Fruit fly (Drosophila melanogaster): ENCODE data around the gene Zw10.

Gene Zw10

DNA sequence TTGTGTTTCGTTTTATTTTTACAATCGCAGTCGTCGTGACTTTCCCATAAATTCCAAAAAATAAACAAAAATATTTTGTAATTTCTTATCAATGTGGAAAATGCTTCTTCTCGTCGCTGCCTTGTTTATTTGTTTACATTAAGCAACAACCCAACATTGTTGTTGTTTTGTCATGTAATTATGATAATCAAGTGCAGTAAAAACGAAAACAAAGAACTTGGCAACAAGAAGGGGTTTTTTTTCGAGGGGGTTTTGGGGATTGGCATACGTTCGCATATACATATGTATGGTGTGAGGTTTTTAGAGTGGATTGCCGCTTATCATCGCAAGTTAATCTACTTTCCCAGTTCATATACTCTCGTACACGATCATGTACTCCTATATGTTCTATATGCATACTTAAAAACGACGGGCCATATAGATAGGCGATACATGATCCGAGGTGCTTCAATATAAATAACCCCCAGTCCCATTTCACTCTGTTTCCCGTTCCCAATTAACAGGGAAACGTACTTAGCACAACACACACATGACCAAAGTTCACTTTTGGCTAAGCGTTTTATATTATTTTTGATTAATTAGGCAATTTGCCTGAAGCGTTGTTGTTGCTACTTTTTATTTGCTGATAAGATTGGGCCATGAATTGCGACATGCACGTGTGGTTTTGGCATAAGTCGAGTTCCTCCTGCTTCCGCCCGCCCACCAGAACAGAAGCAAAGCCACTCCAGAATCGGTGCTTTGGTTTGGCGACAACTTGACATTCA lies 49.7 kb downstream of the Zw10 start (continued):
- TF ChIP-seq HmgZ (tag; optimal IDR thresholded peaks at IDR 0.05) = peak; percentile 29
- peak; percentile 90 for TF ChIP-seq cwo (GFP tag; optimal IDR thresholded peaks at IDR 0.05)
- TF ChIP-seq CG9932 (GFP tag; IDR thresholded peaks at IDR 0.05) = no peak
- TF ChIP-seq CG11723 (GFP tag; optimal IDR thresholded peaks at IDR 0.05) = peak; percentile 23
- TF ChIP-seq Blimp-1 (GFP tag; optimal IDR thresholded peaks at IDR 0.05) = peak; percentile 23
- peak; percentile 9 for TF ChIP-seq nau (GFP tag; optimal IDR thresholded peaks at IDR 0.05)
- TF ChIP-seq Sox100B (GFP tag; optimal IDR thresholded peaks at IDR 0.05) = peak; percentile 11
- TF ChIP-seq CG4707 (GFP tag; optimal IDR thresholded peaks at IDR 0.05) = peak; percentile 27
- no peak for TF ChIP-seq Awh (GFP tag; IDR thresholded peaks at IDR 0.05)
- TF ChIP-seq CG13624 (GFP tag; optimal IDR thresholded peaks at IDR 0.05) = no peak
- peak; percentile 38 for TF ChIP-seq CG12071 (GFP tag; optimal IDR thresholded peaks at IDR 0.05)
- peak; percentile 35 for TF ChIP-seq CG3407 (GFP tag; optimal IDR thresholded peaks at IDR 0.05)
- peak; percentile 0 for TF ChIP-seq CG12769 (tag; optimal IDR thresholded peaks at IDR 0.05)
- peak; percentile 44 for TF ChIP-seq CG17568 (GFP tag; optimal IDR thresholded peaks at IDR 0.05)
- TF ChIP-seq CG6272 (GFP tag; IDR thresholded peaks at IDR 0.05) = no peak
- no peak for TF ChIP-seq hbn (GFP tag; IDR thresholded peaks at IDR 0.05; ENCODE audit: partially characterized antibody)
- no peak for TF ChIP-seq H15 (GFP tag; IDR thresholded peaks at IDR 0.05)
- peak; percentile 28 for TF ChIP-seq lab (GFP tag; optimal IDR thresholded peaks at IDR 0.05)
- peak; percentile 2 for TF ChIP-seq CG17912 (GFP tag; optimal IDR thresholded peaks at IDR 0.05)
- TF ChIP-seq ham (GFP tag; IDR thresholded peaks at IDR 0.05) = no peak
- TF ChIP-seq Hey (tag; optimal IDR thresholded peaks at IDR 0.05) = peak; percentile 58
- peak in 1 of 2 experiments; percentile 27 for TF ChIP-seq Eip74EF (GFP tag; optimal IDR thresholded peaks at IDR 0.05)
- TF ChIP-seq her (GFP tag; optimal IDR thresholded peaks at IDR 0.05) = no peak
- TF ChIP-seq CG5245 (GFP tag; optimal IDR thresholded peaks at IDR 0.05) = no peak
- no peak for TF ChIP-seq CG1024 (GFP tag; IDR thresholded peaks at IDR 0.05)
- TF ChIP-seq tio (GFP tag; optimal IDR thresholded peaks at IDR 0.05) = no peak
- no peak for TF ChIP-seq scrt (GFP tag; optimal IDR thresholded peaks at IDR 0.05)
- no peak for TF ChIP-seq otp (GFP tag; IDR thresholded peaks at IDR 0.05)
- no peak for TF ChIP-seq CG8478 (optimal IDR thresholded peaks at IDR 0.05)
- peak; percentile 42 for TF ChIP-seq CG4360 (GFP tag; IDR thresholded peaks at IDR 0.05)
- no peak for TF ChIP-seq Poxn (GFP tag; IDR thresholded peaks at IDR 0.05)
- TF ChIP-seq D19A (tag; optimal IDR thresholded peaks at IDR 0.05) = peak; percentile 7
- TF ChIP-seq mld (GFP tag; IDR thresholded peaks at IDR 0.05; ENCODE audit: partially characterized antibody) = no peak
- peak; percentile 0 for TF ChIP-seq CG15514 (GFP tag; optimal IDR thresholded peaks at IDR 0.05)
- TF ChIP-seq vvl (GFP tag; IDR thresholded peaks at IDR 0.05) = peak; percentile 40; the same call in 1 of the 2 replicates
- TF ChIP-seq bowl (GFP tag; IDR thresholded peaks at IDR 0.05) = no peak
- no peak for TF ChIP-seq trem (tag; optimal IDR thresholded peaks at IDR 0.05)
- TF ChIP-seq crp (GFP tag; optimal IDR thresholded peaks at IDR 0.05) = no peak
- TF ChIP-seq Asciz (GFP tag; optimal IDR thresholded peaks at IDR 0.05) = peak; percentile 59
- peak; percentile 32 for TF ChIP-seq sd (tag; optimal IDR thresholded peaks at IDR 0.05)
- TF ChIP-seq bcd (GFP tag; optimal IDR thresholded peaks at IDR 0.05) = no peak
- TF ChIP-seq CG12219 (GFP tag; optimal IDR thresholded peaks at IDR 0.05) = peak; percentile 24
- TF ChIP-seq gem (tag; optimal IDR thresholded peaks at IDR 0.05) = peak; percentile 27
- TF ChIP-seq z (GFP tag; IDR thresholded peaks at IDR 0.05) = no peak
- TF ChIP-seq CG3065 (GFP tag; optimal IDR thresholded peaks at IDR 0.05) = no peak
- TF ChIP-seq CG8388 (GFP tag; optimal IDR thresholded peaks at IDR 0.05) = no peak
- peak; percentile 12 for TF ChIP-seq CG12299 (tag; optimal IDR thresholded peaks at IDR 0.05)
- no peak for TF ChIP-seq YL-1 (GFP tag; optimal IDR thresholded peaks at IDR 0.05)
- no peak for TF ChIP-seq Dfd (GFP tag; optimal IDR thresholded peaks at IDR 0.05)
